In genomic region chrV:3505745-3506144, ce11 we compare ENCODE assay signal across 6 worm cellular contexts.
TF ChIP-seq lines count a peak whose summit lies in the region.

No protein-coding gene starts in this region.

TF ChIP-seq in whole organism, L1 larva, 84 proteins besides CTCF, POLR2A, EP300 and RAD21 (continues in another document):
- TF ChIP-seq elt-3 (tag; optimal IDR thresholded peaks at IDR 0.05; lab: Kevin White, UChicago) (peak in 4 of 6 experiments; percentile 7 to 79 (median 54)), nhr-20 (tag; optimal IDR thresholded peaks at IDR 0.05; lab: Kevin White, UChicago) (peak; percentile 84), mep-1 (tag; optimal IDR thresholded peaks at IDR 0.05; lab: Kevin White, UChicago) (peak; percentile 0), lin-15B (tag; optimal IDR thresholded peaks at IDR 0.05; lab: Kevin White, UChicago) (no peak), ama-1 (optimal IDR thresholded peaks at IDR 0.05; lab: Kevin White, UChicago) (no peak), pqm-1 (tag; optimal IDR thresholded peaks at IDR 0.05; lab: Kevin White, UChicago) (peak; percentile 47), lin-35 (GFP tag; optimal IDR thresholded peaks at IDR 0.05; lab: Kevin White, UChicago) (peak in 1 of 2 experiments; percentile 28), skn-1 (tag; optimal IDR thresholded peaks at IDR 0.05; lab: Kevin White, UChicago) (peak; percentile 40), nhr-85 (tag; lab: Kevin White, UChicago) (peak; percentile 74), F16B12.6 (tag; optimal IDR thresholded peaks at IDR 0.05; lab: Kevin White, UChicago) (no peak), tlp-1 (tag; optimal IDR thresholded peaks at IDR 0.05; lab: Kevin White, UChicago) (peak; percentile 48), blmp-1 (tag; optimal IDR thresholded peaks at IDR 0.05; lab: Kevin White, UChicago) (peak; percentile 86), dpl-1 (GFP tag; optimal IDR thresholded peaks at IDR 0.05; lab: Kevin White, UChicago) (peak in 1 of 3 experiments; percentile 17), nhr-90 (tag; optimal IDR thresholded peaks at IDR 0.05; lab: Kevin White, UChicago; ENCODE audit: poor library complexity) (peak; percentile 28), nhr-237 (tag; optimal IDR thresholded peaks at IDR 0.05; lab: Kevin White, UChicago) (no peak)

TF ChIP-seq in whole organism, L2 larva, 48 proteins besides CTCF, POLR2A, EP300 and RAD21:
- TF ChIP-seq nhr-129 (tag; optimal IDR thresholded peaks at IDR 0.05; lab: Kevin White, UChicago) (no peak), lsy-2 (tag; optimal IDR thresholded peaks at IDR 0.05; lab: Kevin White, UChicago) (no peak), nhr-12 (tag; optimal IDR thresholded peaks at IDR 0.05; lab: Kevin White, UChicago) (no peak), sma-9 (GFP tag; optimal IDR thresholded peaks at IDR 0.05; lab: Kevin White, UChicago) (peak; percentile 79), sma-9 (tag; optimal IDR thresholded peaks at IDR 0.05; lab: Kevin White, UChicago) (no peak), crh-2 (tag; optimal IDR thresholded peaks at IDR 0.05; lab: Kevin White, UChicago) (peak; percentile 64), sma-3 (GFP tag; optimal IDR thresholded peaks at IDR 0.05; lab: Kevin White, UChicago) (peak; percentile 25), gmeb-1 (tag; optimal IDR thresholded peaks at IDR 0.05; lab: Kevin White, UChicago) (peak; percentile 20), blmp-1 (tag; optimal IDR thresholded peaks at IDR 0.05; lab: Kevin White, UChicago; ENCODE audit: insufficient read depth) (peak; percentile 70), fos-1 (tag; optimal IDR thresholded peaks at IDR 0.05; lab: Kevin White, UChicago) (peak; percentile 77)

TF ChIP-seq in whole organism, L3 larva, 47 proteins besides CTCF, POLR2A, EP300 and RAD21 (continues in another document):
- no peak for TF ChIP-seq tbx-2 (tag; optimal IDR thresholded peaks at IDR 0.05; lab: Kevin White, UChicago)
- no peak for TF ChIP-seq snpc-4 (tag; optimal IDR thresholded peaks at IDR 0.05; lab: Kevin White, UChicago)
- no peak for TF ChIP-seq mdl-1 (tag; optimal IDR thresholded peaks at IDR 0.05; lab: Kevin White, UChicago)
- TF ChIP-seq mml-1 (tag; optimal IDR thresholded peaks at IDR 0.05; lab: Kevin White, UChicago), result no peak
- peak; percentile 55 for TF ChIP-seq jun-1 (tag; optimal IDR thresholded peaks at IDR 0.05; lab: Kevin White, UChicago)
- TF ChIP-seq nhr-77 (tag; optimal IDR thresholded peaks at IDR 0.05; lab: Kevin White, UChicago), result no peak
- no peak for TF ChIP-seq ceh-16 (tag; optimal IDR thresholded peaks at IDR 0.05; lab: Kevin White, UChicago)
- no peak for TF ChIP-seq ztf-11 (tag; optimal IDR thresholded peaks at IDR 0.05; lab: Kevin White, UChicago)
- TF ChIP-seq nhr-23 (tag; optimal IDR thresholded peaks at IDR 0.05; lab: Kevin White, UChicago), result peak; percentile 23
- TF ChIP-seq ceh-28 (tag; optimal IDR thresholded peaks at IDR 0.05; lab: Kevin White, UChicago), result no peak
- peak in 1 of 3 experiments; percentile 47 for TF ChIP-seq elt-3 (tag; optimal IDR thresholded peaks at IDR 0.05; lab: Kevin White, UChicago)
- TF ChIP-seq elt-2 (tag; optimal IDR thresholded peaks at IDR 0.05; lab: Kevin White, UChicago), result peak; percentile 98
- TF ChIP-seq nhr-67 (tag; optimal IDR thresholded peaks at IDR 0.05; lab: Kevin White, UChicago), result no peak
- TF ChIP-seq pqm-1 (tag; optimal IDR thresholded peaks at IDR 0.05; lab: Kevin White, UChicago), result peak; percentile 97
- TF ChIP-seq ZK546.5 (tag; optimal IDR thresholded peaks at IDR 0.05; lab: Kevin White, UChicago), result no peak
- no peak for TF ChIP-seq aly-2 (tag; optimal IDR thresholded peaks at IDR 0.05; lab: Kevin White, UChicago)
- no peak for TF ChIP-seq unc-62 (GFP tag; optimal IDR thresholded peaks at IDR 0.05; lab: Kevin White, UChicago)
- TF ChIP-seq R02D3.7 (tag; optimal IDR thresholded peaks at IDR 0.05; lab: Kevin White, UChicago), result no peak

TF ChIP-seq in whole organism, L4 larva, 104 proteins besides CTCF, POLR2A, EP300 and RAD21 (continues in another document):
- TF ChIP-seq dve-1 (tag; optimal IDR thresholded peaks at IDR 0.05; lab: Kevin White, UChicago; ENCODE audit: insufficient read depth) (peak; percentile 89), lin-15B (tag; optimal IDR thresholded peaks at IDR 0.05; lab: Kevin White, UChicago) (no peak), lin-1 (GFP tag; IDR thresholded peaks at IDR 0.05; lab: Robert Waterston, UW) (peak; percentile 55; the same call in 1 of the 2 replicates), tra-1 (GFP tag; IDR thresholded peaks at IDR 0.05; lab: Robert Waterston, UW) (peak; percentile 60; the same call in 1 of the 2 replicates), unc-62 (GFP tag; optimal IDR thresholded peaks at IDR 0.05 in 1 of 2; lab: Kevin White, UChicago) (no peak), unc-62 (tag; optimal IDR thresholded peaks at IDR 0.05; lab: Kevin White, UChicago) (no peak), hlh-11 (tag; optimal IDR thresholded peaks at IDR 0.05; lab: Kevin White, UChicago) (peak; percentile 77), zag-1 (tag; optimal IDR thresholded peaks at IDR 0.05; lab: Kevin White, UChicago) (no peak), F49E8.2 (tag; optimal IDR thresholded peaks at IDR 0.05; lab: Kevin White, UChicago; ENCODE audit: borderline replicate concordance) (no peak), ceh-44 (GFP tag; IDR thresholded peaks at IDR 0.05; lab: Robert Waterston, UW) (no peak), hlh-30 (tag; optimal IDR thresholded peaks at IDR 0.05; lab: Kevin White, UChicago; ENCODE audit: insufficient read depth) (peak; percentile 69), php-3 (GFP tag; IDR thresholded peaks at IDR 0.05; lab: Robert Waterston, UW) (peak; percentile 79; the same call in 1 of the 2 replicates), nhr-25 (tag; optimal IDR thresholded peaks at IDR 0.05; lab: Kevin White, UChicago; ENCODE audit: borderline replicate concordance, insufficient read depth) (no peak), D1046.2 (GFP tag; IDR thresholded peaks at IDR 0.05; lab: Robert Waterston, UW) (no peak), F26F4.8 (GFP tag; conservative IDR thresholded peaks at IDR 0.05; lab: Robert Waterston, UW) (no peak), T20F7.1 (GFP tag; optimal IDR thresholded peaks at IDR 0.05; lab: Kevin White, UChicago) (peak; percentile 72)

TF ChIP-seq in whole organism, late embryonic, 69 proteins besides CTCF, POLR2A, EP300 and RAD21:
- TF ChIP-seq pha-2 (tag; optimal IDR thresholded peaks at IDR 0.05; lab: Kevin White, UChicago), result no peak
- TF ChIP-seq unc-55 (GFP tag; optimal IDR thresholded peaks at IDR 0.05; lab: Kevin White, UChicago), result no peak
- TF ChIP-seq elt-2 (tag; optimal IDR thresholded peaks at IDR 0.05; lab: Kevin White, UChicago), result peak; percentile 91

TF ChIP-seq in whole organism, young adult, 124 proteins besides CTCF, POLR2A, EP300 and RAD21 (continues in another document):
- TF ChIP-seq hlh-26 (GFP tag; conservative IDR thresholded peaks at IDR 0.05; lab: Robert Waterston, UW) (no peak), ZK185.1 (tag; optimal IDR thresholded peaks at IDR 0.05; lab: Kevin White, UChicago; ENCODE audit: poor library complexity, severe bottlenecking) (no peak), pha-4 (tag; optimal IDR thresholded peaks at IDR 0.05; lab: Kevin White, UChicago) (peak; percentile 48), lin-35 (GFP tag; optimal IDR thresholded peaks at IDR 0.05; lab: Kevin White, UChicago) (no peak), him-1 (tag; optimal IDR thresholded peaks at IDR 0.05; lab: Kevin White, UChicago) (no peak), nhr-179 (tag; optimal IDR thresholded peaks at IDR 0.05; lab: Kevin White, UChicago) (no peak), ztf-25 (GFP tag; IDR thresholded peaks at IDR 0.05; lab: Robert Waterston, UW) (no peak), F57A8.1 (GFP tag; optimal IDR thresholded peaks at IDR 0.05; lab: Kevin White, UChicago) (no peak), lin-54 (GFP tag; optimal IDR thresholded peaks at IDR 0.05; lab: Kevin White, UChicago) (no peak), attf-6 (GFP tag; IDR thresholded peaks at IDR 0.05; lab: Robert Waterston, UW) (no peak), mel-28 (tag; optimal IDR thresholded peaks at IDR 0.05; lab: Kevin White, UChicago; ENCODE audit: borderline replicate concordance) (no peak), F22D6.2 (tag; optimal IDR thresholded peaks at IDR 0.05; lab: Kevin White, UChicago) (no peak), attf-3 (GFP tag; conservative IDR thresholded peaks at IDR 0.05; lab: Robert Waterston, UW) (no peak), ceh-27 (GFP tag; optimal IDR thresholded peaks at IDR 0.05; lab: Kevin White, UChicago) (no peak), snpc-4 (GFP tag; optimal IDR thresholded peaks at IDR 0.05; lab: Kevin White, UChicago) (no peak), snpc-4 (tag; optimal IDR thresholded peaks at IDR 0.05; lab: Kevin White, UChicago) (no peak), lsl-1 (GFP tag; optimal IDR thresholded peaks at IDR 0.05; lab: Kevin White, UChicago) (no peak), ccch-3 (GFP tag; optimal IDR thresholded peaks at IDR 0.05; lab: Kevin White, UChicago) (no peak), efl-1 (GFP tag; optimal IDR thresholded peaks at IDR 0.05; lab: Kevin White, UChicago) (no peak), ztf-26 (tag; optimal IDR thresholded peaks at IDR 0.05; lab: Kevin White, UChicago) (no peak), repo-1 (tag; optimal IDR thresholded peaks at IDR 0.05; lab: Kevin White, UChicago) (no peak), atf-7 (tag; optimal IDR thresholded peaks at IDR 0.05; lab: Kevin White, UChicago) (peak; percentile 26), mes-4 (tag; optimal IDR thresholded peaks at IDR 0.05; lab: Kevin White, UChicago) (no peak), nhr-80 (tag; optimal IDR thresholded peaks at IDR 0.05; lab: Kevin White, UChicago) (peak; percentile 79), unc-130 (GFP tag; optimal IDR thresholded peaks at IDR 0.05; lab: Kevin White, UChicago) (no peak), somi-1 (GFP tag; optimal IDR thresholded peaks at IDR 0.05; lab: Kevin White, UChicago) (no peak), ztf-18 (tag; optimal IDR thresholded peaks at IDR 0.05; lab: Kevin White, UChicago) (no peak), F33H1.4 (GFP tag; IDR thresholded peaks at IDR 0.05; lab: Robert Waterston, UW) (no peak), F57C9.4 (tag; optimal IDR thresholded peaks at IDR 0.05; lab: Kevin White, UChicago) (no peak), cebp-1 (GFP tag; IDR thresholded peaks at IDR 0.05; lab: Robert Waterston, UW) (no peak), cebp-1 (tag; optimal IDR thresholded peaks at IDR 0.05; lab: Kevin White, UChicago) (no peak), ceh-58 (GFP tag; IDR thresholded peaks at IDR 0.05; lab: Robert Waterston, UW) (no peak), rpc-1 (optimal IDR thresholded peaks at IDR 0.05; lab: Kevin White, UChicago) (no peak), rpc-1 (tag; optimal IDR thresholded peaks at IDR 0.05; lab: Kevin White, UChicago) (no peak), lin-26 (GFP tag; IDR thresholded peaks at IDR 0.05; lab: Robert Waterston, UW) (no peak), unc-62 (GFP tag; optimal IDR thresholded peaks at IDR 0.05; lab: Kevin White, UChicago) (peak; percentile 62), sdz-38 (tag; optimal IDR thresholded peaks at IDR 0.05; lab: Kevin White, UChicago) (no peak), akir-1 (GFP tag; optimal IDR thresholded peaks at IDR 0.05; lab: Kevin White, UChicago) (no peak)
